Worm (Caenorhabditis elegans) whole organism, young adult: ENCODE results near the gene dpy-30.

Experiments used
- B0035.1 ChIP-seq: sonication (generic microtip); optimal IDR thresholded peaks from 2 replicates; lab custom pipeline; 2016; ENCODE audit warnings: missing genetic modification characterization, mild to moderate bottlenecking, missing compliant biosample characterization, missing genotype, missing genetic modification reagents
- C06A6.2 ChIP-seq: fragments of 200-800 bp; sonication (Bioruptor generic); conservative IDR thresholded peaks from 2 replicates; pipeline ENCODE4 v1.3.6; 2022; ENCODE audit warnings: missing genetic modification characterization, missing compliant biosample characterization
- F22D6.2 ChIP-seq: sonication (generic microtip); optimal IDR thresholded peaks from 2 replicates; lab custom pipeline; 2016; ENCODE audit warnings: mild to moderate bottlenecking, missing genetic modification characterization, missing compliant biosample characterization
- F33H1.4 ChIP-seq: fragments of 200-800 bp; sonication (Bioruptor generic); IDR thresholded peaks from 2 replicates; pipeline ENCODE4 v1.3.6; 2022; ENCODE audit warnings: missing genetic modification reagents, missing genetic modification characterization, missing compliant biosample characterization
- F39B2.1 ChIP-seq: fragments of 200-800 bp; sonication (Bioruptor generic); IDR thresholded peaks from 2 replicates; pipeline ENCODE4 v1.3.6; 2022; ENCODE audit warnings: missing genetic modification reagents, missing genetic modification characterization, missing compliant biosample characterization
- F49E8.2 ChIP-seq: sonication (generic microtip); optimal IDR thresholded peaks from 3 replicates; lab custom pipeline; 2017; ENCODE audit warnings: missing genetic modification characterization, mild to moderate bottlenecking, missing compliant biosample characterization, antibody characterized with exemption, moderate library complexity; ENCODE audit not compliant: insufficient read depth
- F55B11.4 ChIP-seq: sonication (generic microtip); optimal IDR thresholded peaks from 2 replicates; lab custom pipeline; 2016; ENCODE audit warnings: missing compliant biosample characterization, missing genetic modification characterization, borderline replicate concordance; ENCODE audit not compliant: insufficient read depth
- F57C9.4 ChIP-seq: sonication (generic microtip); optimal IDR thresholded peaks from 2 replicates; lab custom pipeline; 2017; ENCODE audit warnings: mild to moderate bottlenecking, missing genetic modification characterization, missing compliant biosample characterization
- K11D2.4 ChIP-seq: fragments of 200-800 bp; sonication (Bioruptor generic); IDR thresholded peaks from 2 replicates; pipeline ENCODE4 v1.3.6; 2022; ENCODE audit warnings: missing genetic modification reagents, missing genetic modification characterization, missing compliant biosample characterization
- K12H6.12 ChIP-seq: fragments of 200-800 bp; sonication (Bioruptor generic); optimal IDR thresholded peaks from 2 replicates; lab custom pipeline; 2018; ENCODE audit warnings: mild to moderate bottlenecking, missing genetic modification characterization, missing compliant biosample characterization
- T26A5.8 ChIP-seq: sonication (generic microtip); optimal IDR thresholded peaks from 2 replicates; lab custom pipeline; 2016; ENCODE audit warnings: missing genetic modification characterization, missing compliant biosample characterization
- Y53G8AR.9 ChIP-seq: fragments of 200-800 bp; sonication (Bioruptor generic); conservative IDR thresholded peaks from 2 replicates; pipeline ENCODE4 v1.3.6; 2022; ENCODE audit warnings: missing genetic modification reagents, missing genetic modification characterization, missing compliant biosample characterization
- Y79H2A.3 ChIP-seq: fragments of 200-800 bp; sonication (Bioruptor generic); conservative IDR thresholded peaks from 2 replicates; pipeline ENCODE4 v1.3.6; 2022; ENCODE audit warnings: missing genetic modification reagents, missing genetic modification characterization, missing compliant biosample characterization
- ama-1 ChIP-seq, 3 experiments: fragments of 150-350 bp in 1 of 3; sonication (generic microtip) in 2 of 3; optimal IDR thresholded peaks; 2 replicates each; lab custom pipeline; 2014 to 2018; ENCODE audit warnings: missing biosample characterization in 2 of 3, missing genetic modification characterization in 2 of 3, missing genetic modification reagents in 2 of 3
- aptf-2 ChIP-seq: fragments of 200-800 bp; sonication (Bioruptor generic); conservative IDR thresholded peaks from 2 replicates; pipeline ENCODE4 v1.3.6; 2022; ENCODE audit warnings: missing genetic modification reagents, missing genetic modification characterization, missing compliant biosample characterization
- attf-6 ChIP-seq: fragments of 200-800 bp; sonication (Bioruptor generic); IDR thresholded peaks from 2 replicates; pipeline ENCODE4 v1.3.6; 2022; ENCODE audit warnings: missing genetic modification reagents, missing genetic modification characterization, missing compliant biosample characterization
- ccch-3 ChIP-seq: fragments of 200-800 bp; sonication (Bioruptor generic); optimal IDR thresholded peaks from 2 replicates; lab custom pipeline; 2018; ENCODE audit warnings: mild to moderate bottlenecking, missing genetic modification characterization, missing compliant biosample characterization
- cebp-1 ChIP-seq, 2 experiments: fragments of 200-800 bp in 1 of 2; sonication (Bioruptor generic) in 1 of 2; sonication (generic microtip) in 1 of 2; IDR thresholded peaks in 1 of 2; optimal IDR thresholded peaks in 1 of 2; 2 replicates each; pipeline versions ENCODE4 v1.3.6 to Lab custom; 2017 to 2022; ENCODE audit warnings: missing compliant biosample characterization in 2 of 2, missing genetic modification characterization in 2 of 2, mild to moderate bottlenecking in 1 of 2, missing genetic modification reagents in 1 of 2, moderate library complexity in 1 of 2
- cebp-2 ChIP-seq: fragments of 200-800 bp; sonication (Bioruptor generic); IDR thresholded peaks from 2 replicates; pipeline ENCODE4 v1.3.6; 2022; ENCODE audit warnings: missing genetic modification characterization, missing compliant biosample characterization
- ceh-100 ChIP-seq: fragments of 200-800 bp; sonication (Bioruptor generic); IDR thresholded peaks from 2 replicates; pipeline ENCODE4 v1.3.6; 2022; ENCODE audit warnings: missing genetic modification reagents, missing genetic modification characterization, missing compliant biosample characterization
- ceh-27 ChIP-seq: fragments of 200-800 bp; sonication (Bioruptor generic); optimal IDR thresholded peaks from 2 replicates; lab custom pipeline; 2018; ENCODE audit warnings: mild to moderate bottlenecking, missing genetic modification characterization, moderate library complexity, missing compliant biosample characterization
- ceh-58 ChIP-seq: fragments of 200-800 bp; sonication (Bioruptor generic); IDR thresholded peaks from 2 replicates; pipeline ENCODE4 v1.3.6; 2022; ENCODE audit warnings: missing genetic modification characterization, missing compliant biosample characterization
- egl-44 ChIP-seq: fragments of 200-800 bp; sonication (Bioruptor generic); IDR thresholded peaks from 2 replicates; pipeline ENCODE4 v1.3.6; 2022; ENCODE audit warnings: missing genetic modification reagents, missing genetic modification characterization, missing compliant biosample characterization
- egrh-3 ChIP-seq: fragments of 200-800 bp; sonication (Bioruptor generic); IDR thresholded peaks from 2 replicates; pipeline ENCODE4 v1.3.6; 2022; ENCODE audit warnings: missing genetic modification reagents, missing genetic modification characterization, missing compliant biosample characterization
- hlh-12 ChIP-seq: sonication (generic microtip); optimal IDR thresholded peaks from 2 replicates; lab custom pipeline; 2016; ENCODE audit warnings: missing genetic modification characterization, missing compliant biosample characterization
- hrde-1 ChIP-seq: sonication (generic microtip); optimal IDR thresholded peaks from 2 replicates; lab custom pipeline; 2016; ENCODE audit warnings: missing genetic modification characterization, mild to moderate bottlenecking, missing compliant biosample characterization, moderate library complexity, missing genotype, missing genetic modification reagents, borderline replicate concordance
- lin-35 ChIP-seq, 3 experiments: fragments of 150-350 bp in 2 of 3; sonication (generic microtip) in 1 of 3; optimal IDR thresholded peaks; 2 replicates each; lab custom pipeline; 2014 to 2018; ENCODE audit warnings: missing biosample characterization in 3 of 3, missing genetic modification characterization in 3 of 3, missing genetic modification reagents in 3 of 3
- lir-1 ChIP-seq: fragments of 200-800 bp; sonication (Bioruptor generic); conservative IDR thresholded peaks from 2 replicates; pipeline ENCODE4 v1.3.6; 2022; ENCODE audit warnings: missing genetic modification reagents, missing genetic modification characterization, missing compliant biosample characterization
- lsy-27 ChIP-seq: sonication (generic microtip); optimal IDR thresholded peaks from 2 replicates; lab custom pipeline; 2017; ENCODE audit warnings: missing genetic modification characterization, mild to moderate bottlenecking, missing compliant biosample characterization, antibody characterized with exemption, missing genotype, borderline replicate concordance; ENCODE audit not compliant: insufficient read depth
- mel-28 ChIP-seq: sonication (generic microtip); optimal IDR thresholded peaks from 2 replicates; lab custom pipeline; 2016; ENCODE audit warnings: borderline replicate concordance, mild to moderate bottlenecking, missing genetic modification characterization, missing compliant biosample characterization
- mes-4 ChIP-seq: sonication (generic microtip); optimal IDR thresholded peaks from 2 replicates; lab custom pipeline; 2016; ENCODE audit warnings: missing genotype, missing genetic modification characterization, missing compliant biosample characterization
- rcor-1 ChIP-seq: fragments of 200-800 bp; sonication (Bioruptor generic); IDR thresholded peaks from 2 replicates; pipeline ENCODE4 v1.3.6; 2022; ENCODE audit warnings: missing genetic modification reagents, missing genetic modification characterization, missing compliant biosample characterization
- snpc-4 ChIP-seq, 5 experiments: fragments of 150-350 bp in 1 of 5; sonication (generic microtip) in 4 of 5; optimal IDR thresholded peaks; 2 replicates each; lab custom pipeline; 2014 to 2018; ENCODE audit warnings: missing genetic modification characterization in 5 of 5, missing biosample characterization in 3 of 5, antibody characterized with exemption in 2 of 5, mild to moderate bottlenecking in 2 of 5, missing compliant biosample characterization in 2 of 5, missing genotype in 2 of 5, moderate library complexity in 2 of 5, missing genetic modification reagents in 1 of 5
- tbp1 ChIP-seq: fragments of 200-800 bp; sonication (Bioruptor generic); optimal IDR thresholded peaks from 2 replicates; lab custom pipeline; 2018; ENCODE audit warnings: mild to moderate bottlenecking, missing genetic modification characterization, missing compliant biosample characterization
- unc-130 ChIP-seq: sonication (generic microtip); optimal IDR thresholded peaks from 2 replicates; lab custom pipeline; 2016; ENCODE audit warnings: missing genetic modification reagents, missing genetic modification characterization, missing compliant biosample characterization
- ztf-18 ChIP-seq: sonication (generic microtip); optimal IDR thresholded peaks from 2 replicates; lab custom pipeline; 2016; ENCODE audit warnings: missing genotype, mild to moderate bottlenecking, missing genetic modification characterization, missing compliant biosample characterization
- ztf-25 ChIP-seq: fragments of 200-800 bp; sonication (Bioruptor generic); IDR thresholded peaks from 2 replicates; pipeline ENCODE4 v1.3.6; 2022; ENCODE audit warnings: missing genetic modification reagents, missing genetic modification characterization, missing compliant biosample characterization
- ztf-26 ChIP-seq: sonication (generic microtip); optimal IDR thresholded peaks from 2 replicates; lab custom pipeline; 2017; ENCODE audit warnings: missing genetic modification characterization, missing compliant biosample characterization
- ztf-3 ChIP-seq: fragments of 200-800 bp; sonication (Bioruptor generic); optimal IDR thresholded peaks from 2 replicates; lab custom pipeline; 2018; ENCODE audit warnings: mild to moderate bottlenecking, missing genetic modification characterization, missing compliant biosample characterization
- ztf-6 ChIP-seq: fragments of 200-800 bp; sonication (Bioruptor generic); IDR thresholded peaks from 2 replicates; pipeline ENCODE4 v1.3.6; 2022; ENCODE audit warnings: missing genetic modification reagents, missing genetic modification characterization, missing compliant biosample characterization

Gene dpy-30

DNA sequence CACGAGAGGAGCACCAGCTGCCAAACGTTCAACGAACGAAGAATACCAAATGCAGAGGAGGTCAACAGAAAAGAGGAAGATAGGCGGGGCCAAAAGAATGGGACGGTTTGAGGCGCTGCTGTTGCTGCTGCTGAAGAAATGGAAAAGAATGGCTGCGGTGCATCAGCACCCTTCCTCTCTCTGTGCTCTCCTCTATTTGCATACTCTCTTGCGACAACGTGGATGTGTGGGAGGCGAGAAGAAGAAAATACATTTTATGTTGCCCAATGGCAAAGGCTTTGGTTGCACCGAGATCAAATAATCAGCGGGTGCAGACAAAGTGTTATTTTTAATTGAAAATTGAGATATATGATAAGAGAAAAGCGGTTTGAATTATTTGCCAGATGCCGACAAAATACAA lies 32.9 kb upstream of the dpy-30 start:
- no peak for TF ChIP-seq lir-1 (GFP tag; lab: Robert Waterston, UW)
- no peak for TF ChIP-seq Y79H2A.3
- no peak for TF ChIP-seq F57C9.4 (tag; lab: Kevin White, UChicago)
- no peak for TF ChIP-seq K11D2.4 (GFP tag; lab: Robert Waterston, UW)
- TF ChIP-seq ztf-25 (GFP tag; lab: Robert Waterston, UW) = no peak
- TF ChIP-seq Y53G8AR.9 (GFP tag; lab: Robert Waterston, UW) = no peak
- TF ChIP-seq lsy-27 (tag; lab: Kevin White, UChicago) = no peak
- TF ChIP-seq mes-4 (tag; lab: Kevin White, UChicago) = no peak
- 0 out of 2 replicates have a peak, but pooled peaks have one; percentile 21 for TF ChIP-seq egrh-3 (GFP tag; lab: Robert Waterston, UW)
- TF ChIP-seq ztf-6 (GFP tag; lab: Robert Waterston, UW) = 0 out of 2 replicates have a peak, but pooled peaks have one; percentile 19
- no peak for TF ChIP-seq B0035.1 (tag; lab: Kevin White, UChicago)
- TF ChIP-seq egl-44 = no peak

DNA sequence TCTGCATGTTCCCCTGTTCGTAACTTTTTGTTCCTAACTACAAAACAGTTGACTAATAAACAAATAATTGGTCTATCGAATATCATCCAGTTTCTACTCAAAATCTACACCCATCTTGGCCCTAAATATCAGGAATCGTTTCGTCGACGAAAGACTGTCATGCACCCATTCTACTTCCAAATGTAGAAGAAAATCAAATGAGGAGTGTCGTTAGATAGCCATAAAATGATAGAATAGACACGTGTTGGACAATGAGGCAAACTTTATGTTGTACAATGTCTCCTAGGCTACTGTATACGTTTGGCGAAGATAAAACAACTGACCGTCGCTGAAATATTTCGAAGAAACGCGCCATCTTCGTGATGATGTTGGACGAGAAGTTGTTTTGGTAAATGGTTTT lies 31.3 kb upstream of the dpy-30 start:
- TF ChIP-seq ceh-58 (GFP tag; lab: Robert Waterston, UW) (no peak), F33H1.4 (GFP tag; lab: Robert Waterston, UW) (no peak), F55B11.4 (tag; lab: Kevin White, UChicago) (no peak), unc-130 (GFP tag; lab: Kevin White, UChicago) (no peak), ama-1 (optimal IDR thresholded peaks at IDR 0.05; lab: Kevin White, UChicago) (no peak), ama-1 (GFP tag; optimal IDR thresholded peaks at IDR 0.05; lab: Kevin White, UChicago) (no peak), ztf-26 (tag; lab: Kevin White, UChicago) (no peak), tbp1 (GFP tag; lab: Kevin White, UChicago) (no peak), ztf-3 (GFP tag; lab: Kevin White, UChicago) (no peak), K11D2.4 (GFP tag; lab: Robert Waterston, UW) (no peak), cebp-1 (GFP tag; IDR thresholded peaks at IDR 0.05; lab: Robert Waterston, UW) (no peak), cebp-1 (tag; optimal IDR thresholded peaks at IDR 0.05; lab: Kevin White, UChicago) (no peak), F39B2.1 (GFP tag; lab: Robert Waterston, UW) (no peak), cebp-2 (no peak), T26A5.8 (tag; lab: Kevin White, UChicago) (no peak)

DNA sequence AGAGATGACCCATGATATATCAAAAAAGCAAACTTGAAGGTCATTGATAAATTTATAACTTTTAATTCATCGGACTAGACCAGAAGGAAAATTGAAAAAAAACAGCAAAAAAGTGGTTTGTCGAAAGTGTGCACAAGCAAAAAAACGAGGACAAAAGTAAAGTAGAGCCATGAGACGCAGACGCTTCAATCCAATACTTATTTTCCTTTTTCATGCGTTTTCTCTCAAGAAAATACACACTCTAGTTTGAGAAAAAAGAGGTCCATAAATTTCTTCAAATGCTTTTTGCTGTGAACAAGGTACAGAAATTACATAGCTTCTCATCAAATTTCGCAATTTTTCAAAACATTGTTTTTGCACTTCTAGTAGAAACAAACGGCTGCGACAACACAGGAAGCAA lies 30.2 kb upstream of the dpy-30 start:
- TF ChIP-seq F55B11.4 (tag; lab: Kevin White, UChicago) (no peak), K12H6.12 (no peak), C06A6.2 (GFP tag; lab: Robert Waterston, UW) (no peak), snpc-4 (GFP tag; optimal IDR thresholded peaks at IDR 0.05; lab: Kevin White, UChicago) (no peak), snpc-4 (tag; optimal IDR thresholded peaks at IDR 0.05; lab: Kevin White, UChicago) (no peak), ccch-3 (GFP tag; lab: Kevin White, UChicago) (no peak), lin-35 (GFP tag; optimal IDR thresholded peaks at IDR 0.05; lab: Kevin White, UChicago) (no peak), ceh-100 (GFP tag; lab: Robert Waterston, UW) (no peak), ceh-27 (GFP tag; lab: Kevin White, UChicago) (no peak), hrde-1 (tag; lab: Kevin White, UChicago) (no peak), aptf-2 (no peak), rcor-1 (no peak), attf-6 (GFP tag; lab: Robert Waterston, UW) (no peak), F49E8.2 (tag; lab: Kevin White, UChicago) (no peak), F22D6.2 (tag; lab: Kevin White, UChicago) (no peak), hlh-12 (tag; lab: Kevin White, UChicago) (no peak), mel-28 (tag; lab: Kevin White, UChicago) (no peak), Y79H2A.3 (no peak), ztf-18 (no peak)
